Fruit fly (Drosophila melanogaster) whole organism, embryonic: Measurements from ENCODE around the gene RabGGTa.

Source experiments
- ATbp ChIP-seq: fragments of 200-800 bp; sonication (Bioruptor generic); optimal IDR thresholded peaks from 2 replicates; lab custom pipeline; 2017; ENCODE audit warnings: missing biosample characterization, mild to moderate bottlenecking, missing genetic modification characterization, missing genetic modification reagents
- Antp ChIP-seq: fragments of 200-800 bp; sonication (Bioruptor generic); optimal IDR thresholded peaks from 3 replicates; lab custom pipeline; 2016; ENCODE audit warnings: missing biosample characterization, missing genetic modification characterization
- CG10274 ChIP-seq: fragments of 200-800 bp; sonication (Bioruptor generic); optimal IDR thresholded peaks from 3 replicates; lab custom pipeline; 2017; ENCODE audit warnings: missing biosample characterization, mild to moderate bottlenecking, missing genetic modification characterization
- CG11085 ChIP-seq: fragments of 200-800 bp; sonication (Bioruptor generic); IDR thresholded peaks from 2 replicates; pipeline ENCODE4 v1.3.6; 2022; ENCODE audit warnings: missing biosample characterization, missing genetic modification characterization
- CG12155 ChIP-seq: fragments of 200-800 bp; sonication (Bioruptor generic); optimal IDR thresholded peaks from 3 replicates; lab custom pipeline; 2016; ENCODE audit warnings: missing biosample characterization, missing genetic modification characterization
- CG12744 ChIP-seq: fragments of 200-800 bp; sonication (Bioruptor generic); optimal IDR thresholded peaks from 2 replicates; lab custom pipeline; 2016; ENCODE audit warnings: missing biosample characterization, missing genetic modification characterization
- CG13624 ChIP-seq: fragments of 200-800 bp; sonication (Bioruptor generic); optimal IDR thresholded peaks from 2 replicates; lab custom pipeline; 2016; ENCODE audit warnings: missing biosample characterization, missing genetic modification characterization
- CG15696 ChIP-seq: fragments of 200-800 bp; sonication (Bioruptor generic); optimal IDR thresholded peaks from 2 replicates; lab custom pipeline; 2019; ENCODE audit warnings: missing biosample characterization, mild to moderate bottlenecking, missing genetic modification characterization, moderate library complexity
- CG17361 ChIP-seq: fragments of 200-800 bp; sonication (Bioruptor generic); IDR thresholded peaks from 3 replicates; pipeline ENCODE4 v1.3.6; 2022; ENCODE audit warnings: missing biosample characterization, missing genetic modification characterization
- CG2202 ChIP-seq: fragments of 200-800 bp; sonication (Bioruptor generic); optimal IDR thresholded peaks from 2 replicates; lab custom pipeline; 2018; ENCODE audit warnings: missing biosample characterization, mild to moderate bottlenecking, missing genetic modification characterization
- CG2712 ChIP-seq: fragments of 200-800 bp; optimal IDR thresholded peaks from 3 replicates; lab custom pipeline; 2019; ENCODE audit warnings: missing biosample characterization, mild to moderate bottlenecking, missing genetic modification characterization, moderate library complexity
- CG30020 ChIP-seq: fragments of 200-800 bp; optimal IDR thresholded peaks from 2 replicates; lab custom pipeline; 2019; ENCODE audit warnings: missing biosample characterization, mild to moderate bottlenecking, missing genetic modification characterization, moderate library complexity
- CG31388 ChIP-seq: fragments of 200-800 bp; sonication (Bioruptor generic); optimal IDR thresholded peaks from 2 replicates; lab custom pipeline; 2016; ENCODE audit warnings: missing biosample characterization, missing genetic modification characterization
- CG32532 ChIP-seq: fragments of 200-800 bp; sonication (Bioruptor generic); IDR thresholded peaks from 2 replicates; pipeline ENCODE4 v1.3.6; 2022; ENCODE audit warnings: missing biosample characterization, missing genetic modification characterization
- CG33213 ChIP-seq: fragments of 200-800 bp; sonication (Bioruptor generic); optimal IDR thresholded peaks from 3 replicates; lab custom pipeline; 2016; ENCODE audit warnings: missing biosample characterization, missing genetic modification characterization
- CG34422 ChIP-seq: fragments of 200-800 bp; sonication (Bioruptor generic); IDR thresholded peaks from 3 replicates; pipeline ENCODE4 v1.3.6; 2022; ENCODE audit warnings: missing biosample characterization, missing genetic modification characterization
- CG4820 ChIP-seq: fragments of 200-800 bp; sonication (Bioruptor generic); optimal IDR thresholded peaks from 3 replicates; lab custom pipeline; 2016; ENCODE audit warnings: missing biosample characterization, missing genetic modification characterization
- CG6813 ChIP-seq: fragments of 200-800 bp; sonication (Bioruptor generic); optimal IDR thresholded peaks from 2 replicates; lab custom pipeline; 2017; ENCODE audit warnings: missing biosample characterization, missing genetic modification characterization, mild to moderate bottlenecking, moderate library complexity, missing genetic modification reagents
- CG8359 ChIP-seq: fragments of 200-800 bp; sonication (Bioruptor generic); optimal IDR thresholded peaks from 2 replicates; lab custom pipeline; 2017; ENCODE audit warnings: missing biosample characterization, mild to moderate bottlenecking, missing genetic modification characterization, borderline replicate concordance
- CG8765 ChIP-seq: fragments of 200-800 bp; sonication (Bioruptor generic); IDR thresholded peaks from 2 replicates; pipeline ENCODE4 v1.3.6; 2022; ENCODE audit warnings: missing biosample characterization, missing genetic modification characterization
- CG9932 ChIP-seq: fragments of 200-800 bp; sonication (Bioruptor generic); IDR thresholded peaks from 2 replicates; pipeline ENCODE4 v1.3.6; 2022; ENCODE audit warnings: missing biosample characterization, missing genetic modification characterization
- CTCF ChIP-seq: fragments of 200-800 bp; sonication (Bioruptor generic); optimal IDR thresholded peaks from 2 replicates; lab custom pipeline; 2017; ENCODE audit warnings: missing biosample characterization, mild to moderate bottlenecking, missing genetic modification characterization, moderate library complexity
- CkIIα-i1 ChIP-seq: fragments of 200-800 bp; sonication (Bioruptor generic); IDR thresholded peaks from 2 replicates; pipeline ENCODE4 v1.3.6; 2022; ENCODE audit warnings: missing biosample characterization, missing genetic modification characterization
- Gsc ChIP-seq: fragments of 200-800 bp; sonication (Bioruptor generic); IDR thresholded peaks from 2 replicates; pipeline ENCODE4 v1.3.6; 2022; ENCODE audit warnings: missing biosample characterization, missing genetic modification characterization
- Hey ChIP-seq: fragments of 200-800 bp; sonication (Bioruptor generic); optimal IDR thresholded peaks from 3 replicates; lab custom pipeline; 2018; ENCODE audit warnings: missing biosample characterization, mild to moderate bottlenecking, missing genetic modification characterization
- Max ChIP-seq: fragments of 200-800 bp; sonication (Bioruptor generic); optimal IDR thresholded peaks from 2 replicates; lab custom pipeline; 2016; ENCODE audit warnings: missing biosample characterization, mild to moderate bottlenecking, missing genetic modification characterization
- Meics ChIP-seq: fragments of 200-800 bp; sonication (Bioruptor generic); optimal IDR thresholded peaks from 2 replicates; lab custom pipeline; 2017; ENCODE audit warnings: missing biosample characterization, mild to moderate bottlenecking, missing genetic modification characterization
- Mrtf ChIP-seq: fragments of 200-800 bp; sonication (Bioruptor generic); IDR thresholded peaks from 3 replicates; pipeline ENCODE4 v1.3.6; 2022; ENCODE audit warnings: missing biosample characterization, missing genetic modification characterization
- NC2β ChIP-seq: fragments of 200-800 bp; sonication (Bioruptor generic); optimal IDR thresholded peaks from 2 replicates; lab custom pipeline; 2016; ENCODE audit warnings: missing biosample characterization, missing genetic modification characterization
- Oaz ChIP-seq: fragments of 200-800 bp; sonication (Bioruptor generic); IDR thresholded peaks from 2 replicates; pipeline ENCODE4 v1.3.6; 2022; ENCODE audit warnings: missing biosample characterization, missing genetic modification characterization
- Six4 ChIP-seq: fragments of 200-800 bp; sonication (Bioruptor generic); optimal IDR thresholded peaks from 2 replicates; lab custom pipeline; 2016; ENCODE audit warnings: missing biosample characterization, missing genetic modification characterization
- Xbp1 ChIP-seq: fragments of 200-800 bp; sonication (Bioruptor generic); optimal IDR thresholded peaks from 3 replicates; lab custom pipeline; 2016; ENCODE audit warnings: missing biosample characterization, mild to moderate bottlenecking, missing genetic modification characterization
- Xrp1 ChIP-seq: fragments of 200-800 bp; sonication (Bioruptor generic); IDR thresholded peaks from 2 replicates; pipeline ENCODE4 v1.3.6; 2022; ENCODE audit warnings: missing biosample characterization, missing genetic modification characterization
- YL-1 ChIP-seq: fragments of 200-800 bp; sonication (Bioruptor generic); optimal IDR thresholded peaks from 3 replicates; lab custom pipeline; 2017; ENCODE audit warnings: missing biosample characterization, mild to moderate bottlenecking, missing genetic modification characterization
- bcd ChIP-seq: fragments of 200-800 bp; sonication (Bioruptor generic); optimal IDR thresholded peaks from 2 replicates; lab custom pipeline; 2017; ENCODE audit warnings: missing biosample characterization, mild to moderate bottlenecking, missing genetic modification characterization
- bsh ChIP-seq, 2 experiments: fragments of 200-800 bp; sonication (Bioruptor generic); optimal IDR thresholded peaks; 2 replicates each; lab custom pipeline; 2017 to 2018; ENCODE audit warnings: mild to moderate bottlenecking in 2 of 2, missing biosample characterization in 2 of 2, missing genetic modification characterization in 2 of 2, moderate library complexity in 1 of 2
- crol ChIP-seq: fragments of 200-800 bp; sonication (Bioruptor generic); IDR thresholded peaks from 2 replicates; pipeline ENCODE4 v1.3.6; 2022; ENCODE audit warnings: missing biosample characterization, missing genetic modification characterization
- dmrt11E ChIP-seq: fragments of 200-800 bp; sonication (Bioruptor generic); optimal IDR thresholded peaks from 3 replicates; lab custom pipeline; 2018; ENCODE audit warnings: missing biosample characterization, mild to moderate bottlenecking, missing genetic modification characterization, moderate library complexity
- fd102C ChIP-seq: fragments of 200-800 bp; sonication (Bioruptor generic); optimal IDR thresholded peaks from 2 replicates; lab custom pipeline; 2018; ENCODE audit warnings: missing biosample characterization, mild to moderate bottlenecking, missing genetic modification characterization, moderate library complexity
- fd64A ChIP-seq: fragments of 200-800 bp; sonication (Bioruptor generic); optimal IDR thresholded peaks from 3 replicates; lab custom pipeline; 2018; ENCODE audit warnings: missing biosample characterization, mild to moderate bottlenecking, missing genetic modification characterization
- hbn ChIP-seq: fragments of 200-800 bp; sonication (Bioruptor generic); IDR thresholded peaks from 2 replicates; pipeline ENCODE4 v1.3.6; 2022; ENCODE audit warnings: missing biosample characterization, missing genetic modification characterization; ENCODE audit not compliant: partially characterized antibody
- jing ChIP-seq: fragments of 200-800 bp; sonication (Bioruptor generic); optimal IDR thresholded peaks from 2 replicates; lab custom pipeline; 2018; ENCODE audit warnings: missing biosample characterization, mild to moderate bottlenecking, missing genetic modification characterization
- lab ChIP-seq: fragments of 200-800 bp; sonication (Bioruptor generic); optimal IDR thresholded peaks from 3 replicates; lab custom pipeline; 2017; ENCODE audit warnings: missing biosample characterization, missing genetic modification characterization, mild to moderate bottlenecking, moderate library complexity, missing genetic modification reagents
- oc ChIP-seq: fragments of 200-800 bp; sonication (Bioruptor generic); optimal IDR thresholded peaks from 2 replicates; lab custom pipeline; 2018; ENCODE audit warnings: missing biosample characterization, mild to moderate bottlenecking, missing genetic modification characterization, moderate library complexity
- pum ChIP-seq: fragments of 200-800 bp; sonication (Bioruptor generic); optimal IDR thresholded peaks from 2 replicates; lab custom pipeline; 2016; ENCODE audit warnings: missing biosample characterization, missing genetic modification characterization
- schlank ChIP-seq: fragments of 200-800 bp; sonication (Bioruptor generic); optimal IDR thresholded peaks from 2 replicates; lab custom pipeline; 2018; ENCODE audit warnings: missing biosample characterization, mild to moderate bottlenecking, missing genetic modification characterization
- sqz ChIP-seq: fragments of 200-800 bp; sonication (Bioruptor generic); optimal IDR thresholded peaks from 3 replicates; lab custom pipeline; 2018; ENCODE audit warnings: missing biosample characterization, mild to moderate bottlenecking, missing genetic modification characterization
- stc ChIP-seq: fragments of 200-800 bp; sonication (Bioruptor generic); IDR thresholded peaks from 2 replicates; pipeline ENCODE4 v1.3.6; 2022; ENCODE audit warnings: missing biosample characterization, missing genetic modification characterization
- sug ChIP-seq: fragments of 200-800 bp; optimal IDR thresholded peaks from 2 replicates; lab custom pipeline; 2019; ENCODE audit warnings: missing biosample characterization, mild to moderate bottlenecking, missing genetic modification characterization, moderate library complexity
- ttk ChIP-seq: fragments of 200-800 bp; sonication (Bioruptor generic); IDR thresholded peaks from 2 replicates; pipeline ENCODE4 v2.1.2; 2022; ENCODE audit warnings: missing biosample characterization, missing genetic modification characterization
- twi ChIP-seq: fragments of 200-800 bp; optimal IDR thresholded peaks from 2 replicates; lab custom pipeline; 2019; ENCODE audit warnings: missing biosample characterization, mild to moderate bottlenecking, missing genetic modification characterization, moderate library complexity
- zfh1 ChIP-seq: fragments of 200-800 bp; sonication (Bioruptor generic); IDR thresholded peaks from 3 replicates; pipeline ENCODE4 v1.3.6; 2022; ENCODE audit warnings: missing biosample characterization, missing genetic modification characterization

Gene RabGGTa

dm6 chr3R:5111887-5112286 lies 16.0 kb upstream of the RabGGTa start (continued):
- TF ChIP-seq CG6813 (GFP tag; lab: Kevin White, UChicago) = no peak
- no peak for TF ChIP-seq CG8359 (GFP tag; lab: Kevin White, UChicago)
- peak; percentile 45; the same call in 1 of the 3 replicates for TF ChIP-seq zfh1 (GFP tag; lab: Robert Waterston, UW)
- no peak for TF ChIP-seq schlank (tag; lab: Kevin White, UChicago)
- TF ChIP-seq Oaz (GFP tag; lab: Robert Waterston, UW) = no peak
- TF ChIP-seq jing = no peak
- TF ChIP-seq oc (tag; lab: Kevin White, UChicago) = no peak
- no peak for TF ChIP-seq Meics (GFP tag; lab: Kevin White, UChicago)
- no peak for TF ChIP-seq hbn (GFP tag; lab: Robert Waterston, UW)
- no peak for TF ChIP-seq Mrtf (GFP tag; lab: Robert Waterston, UW)
- TF ChIP-seq CG2712 (tag; lab: Kevin White, UChicago) = peak; percentile 17
- TF ChIP-seq CG12155 (GFP tag; lab: Kevin White, UChicago) = no peak
- TF ChIP-seq stc (GFP tag; lab: Robert Waterston, UW) = no peak
- TF ChIP-seq CG13624 (GFP tag; lab: Kevin White, UChicago) = no peak
- TF ChIP-seq ATbp (GFP tag; lab: Kevin White, UChicago) = no peak
- TF ChIP-seq bsh (GFP tag; optimal IDR thresholded peaks at IDR 0.05; lab: Kevin White, UChicago) = peak; percentile 2 to 26
- no peak for TF ChIP-seq Hey (tag; lab: Kevin White, UChicago)
- peak; percentile 82 for TF ChIP-seq crol
- no peak for TF ChIP-seq Xbp1 (GFP tag; lab: Kevin White, UChicago)
- no peak for TF ChIP-seq CG33213 (GFP tag; lab: Kevin White, UChicago)
- no peak for TF ChIP-seq NC2β (GFP tag; lab: Kevin White, UChicago)
- peak; percentile 30 for TF ChIP-seq dmrt11E (tag; lab: Kevin White, UChicago)
- no peak for TF ChIP-seq Antp (GFP tag; lab: Kevin White, UChicago)
- no peak for TF ChIP-seq fd64A
- TF ChIP-seq twi (tag; lab: Kevin White, UChicago) = no peak
- no peak for TF ChIP-seq CG31388
- no peak for TF ChIP-seq CG9932
- TF ChIP-seq fd102C (GFP tag; lab: Kevin White, UChicago) = no peak
- no peak for TF ChIP-seq ttk (GFP tag; lab: Robert Waterston, UW)
- TF ChIP-seq pum (GFP tag; lab: Kevin White, UChicago) = no peak
- 0 out of 3 replicates have a peak, but pooled peaks have one; percentile 26 for TF ChIP-seq CG34422 (GFP tag; lab: Robert Waterston, UW)
- TF ChIP-seq CG4820 (GFP tag; lab: Kevin White, UChicago) = no peak
- TF ChIP-seq CG12744 (GFP tag; lab: Kevin White, UChicago) = no peak
- TF ChIP-seq Gsc = no peak
- no peak for TF ChIP-seq YL-1 (GFP tag; lab: Kevin White, UChicago)
- TF ChIP-seq CG30020 (tag; lab: Kevin White, UChicago) = no peak
- TF ChIP-seq Six4 (GFP tag; lab: Kevin White, UChicago) = no peak
- no peak for TF ChIP-seq lab (GFP tag; lab: Kevin White, UChicago)
- TF ChIP-seq sqz (GFP tag; lab: Kevin White, UChicago) = peak; percentile 39
- TF ChIP-seq CG15696 (tag; lab: Kevin White, UChicago) = peak; percentile 50
- 0 out of 3 replicates have a peak, but pooled peaks have one; percentile 17 for TF ChIP-seq CG17361 (GFP tag; lab: Robert Waterston, UW)
- TF ChIP-seq CkIIα-i1 = no peak
- TF ChIP-seq CG8765 (GFP tag; lab: Robert Waterston, UW) = 0 out of 2 replicates have a peak, but pooled peaks have one; percentile 16
- no peak for TF ChIP-seq bcd (GFP tag; lab: Kevin White, UChicago)
- TF ChIP-seq sug = no peak
- TF ChIP-seq CG10274 (GFP tag; lab: Kevin White, UChicago) = no peak
- TF ChIP-seq Max (GFP tag; lab: Kevin White, UChicago) = no peak
- TF ChIP-seq CG32532 (GFP tag; lab: Robert Waterston, UW) = no peak
- TF ChIP-seq CG11085 = no peak
- TF ChIP-seq CTCF (GFP tag; lab: Kevin White, UChicago) = no peak
- TF ChIP-seq CG2202 (tag; lab: Kevin White, UChicago) = peak; percentile 28
- peak; percentile 44; the same call in 1 of the 2 replicates for TF ChIP-seq Xrp1 (GFP tag; lab: Robert Waterston, UW)
